Fruit fly (Drosophila melanogaster) whole organism, adult: Measurements from ENCODE around the gene kz.

Source experiments
- CG12768 ChIP-seq: fragments of 200-800 bp; sonication (Bioruptor generic); optimal IDR thresholded peaks from 2 replicates; lab custom pipeline; 2017; ENCODE audit warnings: missing biosample characterization, missing genetic modification characterization, mild to moderate bottlenecking, moderate library complexity, missing genetic modification reagents
- CG14711 ChIP-seq: fragments of 200-800 bp; sonication (Bioruptor generic); optimal IDR thresholded peaks from 2 replicates; lab custom pipeline; 2018; ENCODE audit warnings: missing biosample characterization, mild to moderate bottlenecking, missing genetic modification characterization, moderate library complexity
- CG1620 ChIP-seq: fragments of 200-800 bp; sonication (Bioruptor generic); optimal IDR thresholded peaks from 2 replicates; lab custom pipeline; 2016; ENCODE audit warnings: missing biosample characterization, missing genetic modification characterization
- CG33017 ChIP-seq: fragments of 200-800 bp; sonication (Bioruptor generic); optimal IDR thresholded peaks from 2 replicates; lab custom pipeline; 2018; ENCODE audit warnings: missing biosample characterization, mild to moderate bottlenecking, missing genetic modification characterization, moderate library complexity
- CG5204 ChIP-seq: fragments of 200-800 bp; sonication (Bioruptor generic); optimal IDR thresholded peaks from 2 replicates; lab custom pipeline; 2016; ENCODE audit warnings: missing biosample characterization, missing genetic modification characterization
- CG7045 ChIP-seq: fragments of 200-800 bp; sonication (Bioruptor generic); optimal IDR thresholded peaks from 2 replicates; lab custom pipeline; 2017; ENCODE audit warnings: missing biosample characterization, mild to moderate bottlenecking, missing genetic modification characterization
- CG7101 ChIP-seq: fragments of 200-800 bp; sonication (Bioruptor generic); optimal IDR thresholded peaks from 2 replicates; lab custom pipeline; 2018; ENCODE audit warnings: missing biosample characterization, mild to moderate bottlenecking, missing genetic modification characterization, moderate library complexity
- Clk ChIP-seq: fragments of 200-800 bp; sonication (Bioruptor generic); optimal IDR thresholded peaks from 2 replicates; lab custom pipeline; 2017; ENCODE audit warnings: missing biosample characterization, missing genetic modification characterization
- Crg-1 ChIP-seq: fragments of 200-800 bp; sonication (Bioruptor generic); optimal IDR thresholded peaks from 2 replicates; lab custom pipeline; 2016; ENCODE audit warnings: missing biosample characterization, missing genetic modification characterization
- Hr96 ChIP-seq: fragments of 200-800 bp; sonication (Bioruptor generic); optimal IDR thresholded peaks from 2 replicates; lab custom pipeline; 2016; ENCODE audit warnings: missing biosample characterization, missing genetic modification characterization
- Mnt ChIP-seq: fragments of 200-800 bp; sonication (Bioruptor generic); optimal IDR thresholded peaks from 2 replicates; lab custom pipeline; 2016; ENCODE audit warnings: missing biosample characterization, mild to moderate bottlenecking, missing genetic modification characterization
- bab1 ChIP-seq: fragments of 200-800 bp; sonication (Bioruptor generic); optimal IDR thresholded peaks from 3 replicates; lab custom pipeline; 2019; ENCODE audit warnings: missing biosample characterization, mild to moderate bottlenecking, missing genetic modification characterization, moderate library complexity
- cic ChIP-seq: fragments of 200-800 bp; sonication (Bioruptor generic); optimal IDR thresholded peaks from 2 replicates; lab custom pipeline; 2017; ENCODE audit warnings: missing biosample characterization, mild to moderate bottlenecking, missing genetic modification characterization, moderate library complexity
- cnc ChIP-seq, 2 experiments: fragments of >200 bp; optimal IDR thresholded peaks; 2 replicates each; lab custom pipeline; 2017
- ovo ChIP-seq: fragments of 200-800 bp; sonication (Bioruptor generic); optimal IDR thresholded peaks from 2 replicates; lab custom pipeline; 2016; ENCODE audit warnings: missing biosample characterization, missing genetic modification characterization
- pad ChIP-seq: fragments of 200-800 bp; sonication (Bioruptor generic); optimal IDR thresholded peaks from 3 replicates; lab custom pipeline; 2017; ENCODE audit warnings: missing biosample characterization, missing genetic modification characterization, mild to moderate bottlenecking, moderate library complexity, missing genetic modification reagents
- toe ChIP-seq: fragments of 200-800 bp; sonication (Bioruptor generic); optimal IDR thresholded peaks from 2 replicates; lab custom pipeline; 2016; ENCODE audit warnings: missing biosample characterization, missing genetic modification characterization

Gene kz

DNA sequence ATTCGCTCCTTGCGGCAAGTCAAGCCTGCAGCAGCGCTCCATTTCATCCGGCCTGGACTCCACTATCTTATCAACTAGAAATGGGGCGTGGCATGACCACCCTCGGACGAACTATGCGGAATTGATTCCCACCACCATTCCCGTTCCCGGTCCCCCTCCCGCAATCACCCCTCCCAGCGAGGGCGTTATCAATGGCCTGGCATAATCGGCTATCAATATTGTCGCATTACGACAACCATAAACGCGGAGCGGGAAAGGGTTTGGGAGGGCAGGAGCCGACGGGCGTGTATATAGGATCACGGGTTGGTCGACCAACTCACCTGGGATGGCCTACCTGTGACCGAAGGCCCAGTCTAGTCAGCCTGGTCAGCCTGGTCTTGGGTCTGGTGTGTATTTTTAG lies 48.7 kb downstream of the kz start:
- no peak for TF ChIP-seq CG1620 (GFP tag; lab: Kevin White, UChicago)

DNA sequence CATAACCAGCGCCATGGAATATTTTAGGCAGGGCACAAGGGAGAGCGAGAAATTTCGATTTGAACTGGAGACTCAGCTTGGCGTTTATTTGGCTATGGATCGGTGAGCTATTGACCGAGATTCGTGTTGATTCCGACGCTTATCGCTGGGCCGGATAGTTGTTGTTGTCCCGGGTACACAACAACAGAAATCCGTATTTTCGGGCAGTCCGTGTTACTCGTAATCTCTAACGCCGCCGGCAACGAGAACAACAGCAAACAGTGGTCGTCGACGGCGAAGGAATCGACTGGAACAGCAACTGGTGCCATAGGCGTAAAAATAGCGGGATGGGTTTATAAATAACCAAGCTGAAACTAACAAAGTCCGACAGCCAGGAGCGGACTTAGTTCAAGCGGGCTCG lies 49.9 kb downstream of the kz start:
- TF ChIP-seq bab1 (GFP tag; lab: Kevin White, UChicago) (no peak), toe (GFP tag; lab: Kevin White, UChicago) (no peak), Clk (GFP tag; lab: Kevin White, UChicago) (no peak), CG7045 (GFP tag; lab: Kevin White, UChicago) (no peak), CG14711 (no peak), CG1620 (GFP tag; lab: Kevin White, UChicago) (no peak), Hr96 (GFP tag; lab: Kevin White, UChicago) (no peak), CG12768 (GFP tag; lab: Kevin White, UChicago) (no peak), pad (GFP tag; lab: Kevin White, UChicago) (no peak), Crg-1 (GFP tag; lab: Kevin White, UChicago) (no peak), Mnt (GFP tag; lab: Kevin White, UChicago) (no peak)

DNA sequence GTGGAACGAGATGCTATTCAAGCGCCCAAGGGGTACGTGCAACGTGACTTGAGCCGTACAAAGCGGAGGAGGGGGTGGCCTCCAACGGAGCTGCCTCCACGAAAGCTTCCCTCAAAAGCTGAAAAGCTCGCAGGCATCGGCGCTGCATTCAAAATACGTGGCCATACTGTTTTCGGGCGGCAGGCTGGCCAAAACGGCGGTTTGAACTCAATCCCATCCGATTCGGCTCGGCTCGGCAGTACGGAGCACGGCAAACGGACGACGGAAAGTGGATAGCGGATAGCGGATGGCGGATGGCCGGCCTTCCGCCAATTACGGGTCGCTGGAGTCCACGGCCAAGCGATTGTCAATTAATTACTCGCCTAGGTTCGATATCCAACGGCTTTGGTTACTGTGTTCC lies 52.9 kb downstream of the kz start, which contains the start of gene Mct1:
Gene Mct1 (plus strand): TSS at position 301 of the 400 bp plus-strand sequence.
- TF ChIP-seq CG7101 (tag; lab: Kevin White, UChicago) = no peak
- TF ChIP-seq Mnt (GFP tag; lab: Kevin White, UChicago) = no peak
- TF ChIP-seq cic = no peak
- no peak for TF ChIP-seq CG14711
- no peak for TF ChIP-seq CG33017
- no peak for TF ChIP-seq ovo (GFP tag; lab: Kevin White, UChicago)
- no peak for TF ChIP-seq toe (GFP tag; lab: Kevin White, UChicago)
- no peak for TF ChIP-seq CG5204 (GFP tag; lab: Kevin White, UChicago)
- TF ChIP-seq bab1 (GFP tag; lab: Kevin White, UChicago) = no peak
- TF ChIP-seq CG12768 (GFP tag; lab: Kevin White, UChicago) = no peak
- TF ChIP-seq Hr96 (GFP tag; lab: Kevin White, UChicago) = no peak
- TF ChIP-seq CG1620 (GFP tag; lab: Kevin White, UChicago) = no peak
- TF ChIP-seq CG7045 (GFP tag; lab: Kevin White, UChicago) = no peak
- TF ChIP-seq cnc (optimal IDR thresholded peaks at IDR 0.05; lab: Kevin White, UChicago) = no peak
- no peak for TF ChIP-seq pad (GFP tag; lab: Kevin White, UChicago)
